Comparison of ENCODE assay signal across 5 fruit fly cellular contexts in the genomic region with DNA sequence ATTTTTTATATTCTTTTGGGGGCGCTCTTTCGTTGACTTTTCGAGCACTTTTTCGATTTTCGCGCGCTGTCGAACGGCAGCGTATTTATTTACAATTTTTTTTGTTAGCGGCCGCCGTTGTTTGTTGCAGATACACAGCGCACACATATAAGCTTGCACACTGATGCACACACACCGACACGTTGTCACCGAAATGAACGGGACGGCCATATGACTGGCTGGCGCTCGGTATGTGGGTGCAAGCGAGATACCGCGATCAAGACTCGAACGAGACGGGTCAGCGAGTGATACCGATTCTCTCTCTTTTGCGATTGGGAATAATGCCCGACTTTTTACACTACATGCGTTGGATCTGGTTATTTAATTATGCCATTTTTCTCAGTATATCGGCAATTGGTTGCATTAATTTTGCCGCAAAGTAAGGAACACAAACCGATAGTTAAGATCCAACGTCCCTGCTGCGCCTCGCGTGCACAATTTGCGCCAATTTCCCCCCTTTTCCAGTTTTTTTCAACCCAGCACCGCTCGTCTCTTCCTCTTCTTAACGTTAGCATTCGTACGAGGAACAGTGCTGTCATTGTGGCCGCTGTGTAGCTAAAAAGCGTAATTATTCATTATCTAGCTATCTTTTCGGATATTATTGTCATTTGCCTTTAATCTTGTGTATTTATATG.
TF ChIP-seq lines count a peak whose summit lies in the region.

nej (minus strand) TSS at position 521 of the 674 bp plus-strand sequence.

- TF ChIP-seq CTCF in whole organism, embryonic (GFP tag; optimal IDR thresholded peaks at IDR 0.05; lab: Kevin White, UChicago), result no peak

TF ChIP-seq in whole organism, 6 proteins besides CTCF, POLR2A, EP300 and RAD21:
- TF ChIP-seq CG8478 (optimal IDR thresholded peaks at IDR 0.05; lab: Kevin White, UChicago), result peak; percentile 93
- TF ChIP-seq EcR (GFP tag; optimal IDR thresholded peaks at IDR 0.05; lab: Kevin White, UChicago), result no peak
- peak; percentile 41 for TF ChIP-seq Dll (optimal IDR thresholded peaks at IDR 0.05; lab: Kevin White, UChicago)
- TF ChIP-seq pan (optimal IDR thresholded peaks at IDR 0.05; lab: Kevin White, UChicago), result no peak

TF ChIP-seq in whole organism, adult, 20 proteins besides CTCF, POLR2A, EP300 and RAD21:
- no peak for TF ChIP-seq CG14711 (tag; optimal IDR thresholded peaks at IDR 0.05; lab: Kevin White, UChicago)
- no peak for TF ChIP-seq CG7045 (GFP tag; optimal IDR thresholded peaks at IDR 0.05; lab: Kevin White, UChicago)
- no peak for TF ChIP-seq CG5204 (GFP tag; optimal IDR thresholded peaks at IDR 0.05; lab: Kevin White, UChicago)
- peak; percentile 65 for TF ChIP-seq ovo (GFP tag; optimal IDR thresholded peaks at IDR 0.05; lab: Kevin White, UChicago)
- no peak for TF ChIP-seq cnc (optimal IDR thresholded peaks at IDR 0.05; lab: Kevin White, UChicago)
- TF ChIP-seq cic (GFP tag; optimal IDR thresholded peaks at IDR 0.05; lab: Kevin White, UChicago), result no peak
- TF ChIP-seq tj (GFP tag; optimal IDR thresholded peaks at IDR 0.05; lab: Kevin White, UChicago), result no peak
- no peak for TF ChIP-seq Crg-1 (GFP tag; optimal IDR thresholded peaks at IDR 0.05; lab: Kevin White, UChicago)
- TF ChIP-seq CG12768 (GFP tag; optimal IDR thresholded peaks at IDR 0.05; lab: Kevin White, UChicago), result no peak
- TF ChIP-seq Mnt (GFP tag; optimal IDR thresholded peaks at IDR 0.05; lab: Kevin White, UChicago), result peak; percentile 87
- TF ChIP-seq CG33017 (tag; optimal IDR thresholded peaks at IDR 0.05; lab: Kevin White, UChicago), result no peak
- peak; percentile 90 for TF ChIP-seq pad (GFP tag; optimal IDR thresholded peaks at IDR 0.05; lab: Kevin White, UChicago)
- no peak for TF ChIP-seq toe (GFP tag; optimal IDR thresholded peaks at IDR 0.05; lab: Kevin White, UChicago)
- no peak for TF ChIP-seq kay (GFP tag; lab: Kevin White, UChicago; ENCODE audit: borderline replicate concordance)
- peak; percentile 28 for TF ChIP-seq Hr96 (GFP tag; optimal IDR thresholded peaks at IDR 0.05; lab: Kevin White, UChicago)
- no peak for TF ChIP-seq Clk (GFP tag; optimal IDR thresholded peaks at IDR 0.05; lab: Kevin White, UChicago)
- TF ChIP-seq CG1620 (GFP tag; optimal IDR thresholded peaks at IDR 0.05; lab: Kevin White, UChicago), result no peak
- TF ChIP-seq CG7101 (tag; optimal IDR thresholded peaks at IDR 0.05; lab: Kevin White, UChicago), result no peak
- TF ChIP-seq bab1 (GFP tag; optimal IDR thresholded peaks at IDR 0.05; lab: Kevin White, UChicago), result no peak
- no peak for TF ChIP-seq CG11617 (GFP tag; optimal IDR thresholded peaks at IDR 0.05; lab: Kevin White, UChicago)

TF ChIP-seq in whole organism, embryonic, 481 proteins besides CTCF, POLR2A, EP300 and RAD21 (continues in another document):
- no peak for TF ChIP-seq Sry-δ (GFP tag; optimal IDR thresholded peaks at IDR 0.05; lab: Kevin White, UChicago)
- no peak for TF ChIP-seq CG30020 (tag; optimal IDR thresholded peaks at IDR 0.05; lab: Kevin White, UChicago)
- TF ChIP-seq lilli (GFP tag; optimal IDR thresholded peaks at IDR 0.05; lab: Kevin White, UChicago), result no peak
- TF ChIP-seq CG7839 (tag; optimal IDR thresholded peaks at IDR 0.05; lab: Kevin White, UChicago), result no peak
- TF ChIP-seq Dek (tag; optimal IDR thresholded peaks at IDR 0.05; lab: Kevin White, UChicago), result no peak
- TF ChIP-seq Blimp-1 (GFP tag; optimal IDR thresholded peaks at IDR 0.05; lab: Kevin White, UChicago), result no peak
- TF ChIP-seq CG11560 (tag; IDR thresholded peaks at IDR 0.05; lab: Robert Waterston, UW), result no peak
- TF ChIP-seq row (GFP tag; IDR thresholded peaks at IDR 0.05; lab: Robert Waterston, UW), result peak; percentile 60
- TF ChIP-seq corto (GFP tag; optimal IDR thresholded peaks at IDR 0.05; lab: Kevin White, UChicago), result no peak
- TF ChIP-seq CG2202 (tag; optimal IDR thresholded peaks at IDR 0.05; lab: Kevin White, UChicago), result no peak
- TF ChIP-seq CG5953 (GFP tag; IDR thresholded peaks at IDR 0.05; lab: Robert Waterston, UW), result no peak
- TF ChIP-seq fd64A (GFP tag; optimal IDR thresholded peaks at IDR 0.05; lab: Kevin White, UChicago), result peak; percentile 42
- no peak for TF ChIP-seq salm (tag; optimal IDR thresholded peaks at IDR 0.05; lab: Kevin White, UChicago)
- no peak for TF ChIP-seq nerfin-1 (tag; optimal IDR thresholded peaks at IDR 0.05; lab: Kevin White, UChicago)
- peak; percentile 39; the same call in 1 of the 2 replicates for TF ChIP-seq E2f2 (GFP tag; IDR thresholded peaks at IDR 0.05; lab: Robert Waterston, UW)
- no peak for TF ChIP-seq CG18764 (GFP tag; optimal IDR thresholded peaks at IDR 0.05; lab: Kevin White, UChicago)
- no peak for TF ChIP-seq CG4707 (GFP tag; optimal IDR thresholded peaks at IDR 0.05; lab: Kevin White, UChicago)
- peak; percentile 34 for TF ChIP-seq CG3407 (GFP tag; optimal IDR thresholded peaks at IDR 0.05; lab: Kevin White, UChicago)
- no peak for TF ChIP-seq usp (GFP tag; optimal IDR thresholded peaks at IDR 0.05; lab: Kevin White, UChicago)
- peak; percentile 16 for TF ChIP-seq CG6813 (GFP tag; optimal IDR thresholded peaks at IDR 0.05; lab: Kevin White, UChicago)
- no peak for TF ChIP-seq CG18011 (GFP tag; optimal IDR thresholded peaks at IDR 0.05; lab: Kevin White, UChicago)
- no peak for TF ChIP-seq CG11723 (GFP tag; optimal IDR thresholded peaks at IDR 0.05; lab: Kevin White, UChicago)

TF ChIP-seq in whole organism, prepupa, 60 proteins besides CTCF, POLR2A, EP300 and RAD21:
- TF ChIP-seq Sox14 (GFP tag; optimal IDR thresholded peaks at IDR 0.05; lab: Kevin White, UChicago) (peak; percentile 43), svp (GFP tag; lab: Kevin White, UChicago) (peak; percentile 82), fkh (GFP tag; optimal IDR thresholded peaks at IDR 0.05; lab: Kevin White, UChicago) (peak; percentile 97), dsx (GFP tag; optimal IDR thresholded peaks at IDR 0.05; lab: Kevin White, UChicago; ENCODE audit: poor library complexity, severe bottlenecking) (no peak), CG6163 (GFP tag; IDR thresholded peaks at IDR 0.05; lab: Robert Waterston, UW) (0 out of 3 replicates have a peak, but pooled peaks have one; percentile 5), Blimp-1 (GFP tag; optimal IDR thresholded peaks at IDR 0.05; lab: Kevin White, UChicago) (no peak)

TF ChIP-seq in whole organism, wandering third instar larva, 38 proteins besides CTCF, POLR2A, EP300 and RAD21:
- TF ChIP-seq Hr83 (GFP tag; optimal IDR thresholded peaks at IDR 0.05; lab: Kevin White, UChicago; ENCODE audit: poor library complexity, severe bottlenecking) (peak; percentile 49), usp (GFP tag; optimal IDR thresholded peaks at IDR 0.05; lab: Kevin White, UChicago) (no peak), woc (GFP tag; optimal IDR thresholded peaks at IDR 0.05; lab: Kevin White, UChicago) (peak; percentile 51), N (GFP tag; optimal IDR thresholded peaks at IDR 0.05; lab: Kevin White, UChicago) (no peak), Rel (GFP tag; optimal IDR thresholded peaks at IDR 0.05; lab: Kevin White, UChicago) (no peak), Rel (tag; optimal IDR thresholded peaks at IDR 0.05; lab: Kevin White, UChicago) (peak; percentile 21)
